Fruit fly (Drosophila melanogaster): ENCODE results near the gene CG10657.

Gene CG10657

DNA sequence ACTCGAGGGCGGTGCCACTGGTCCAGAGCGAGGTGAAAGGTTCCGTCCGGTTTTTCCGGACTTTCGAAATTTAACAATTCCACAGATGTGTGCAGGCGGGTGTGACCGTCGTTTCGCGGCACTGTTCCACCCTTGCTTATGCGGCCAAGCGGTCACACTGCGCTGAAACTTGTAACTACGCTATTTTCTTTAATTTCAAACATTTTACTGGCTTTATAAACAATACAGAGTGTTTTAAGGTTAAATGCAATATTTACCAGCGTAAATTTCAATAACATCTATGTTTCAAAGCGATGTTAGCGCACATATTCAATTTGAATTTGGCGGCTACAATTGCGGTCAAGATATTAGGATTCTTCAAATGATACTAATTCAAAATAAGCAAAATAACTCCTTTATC is 33.0 kb upstream of the CG10657 start, which contains the start of gene nst (continued):
- TF ChIP-seq CHES-1-like (GFP tag; optimal IDR thresholded peaks at IDR 0.05) (peak; percentile 6), Ravus (GFP tag; IDR thresholded peaks at IDR 0.05) (no peak), az2 (GFP tag; optimal IDR thresholded peaks at IDR 0.05) (no peak), twi (tag; optimal IDR thresholded peaks at IDR 0.05) (peak; percentile 51), CG30431 (GFP tag; optimal IDR thresholded peaks at IDR 0.05) (no peak), CG17802 (tag; optimal IDR thresholded peaks at IDR 0.05) (peak; percentile 2), sd (tag; optimal IDR thresholded peaks at IDR 0.05) (no peak), Sox100B (GFP tag; optimal IDR thresholded peaks at IDR 0.05) (no peak), Med (GFP tag) (peak; percentile 88), Dek (tag; optimal IDR thresholded peaks at IDR 0.05) (no peak), HLHmδ (GFP tag; optimal IDR thresholded peaks at IDR 0.05) (no peak), CG3407 (GFP tag; optimal IDR thresholded peaks at IDR 0.05) (no peak), CG1603 (tag; optimal IDR thresholded peaks at IDR 0.05) (peak; percentile 61), Sry-δ (GFP tag; optimal IDR thresholded peaks at IDR 0.05) (no peak), CG17361 (GFP tag; IDR thresholded peaks at IDR 0.05) (0 out of 3 replicates have a peak, but pooled peaks have one; percentile 13), CG14710 (tag; optimal IDR thresholded peaks at IDR 0.05) (peak; percentile 30), bcd (GFP tag; optimal IDR thresholded peaks at IDR 0.05) (no peak), ara (GFP tag; IDR thresholded peaks at IDR 0.05) (no peak), GATAe (GFP tag; conservative IDR thresholded peaks at IDR 0.05) (no peak), cg (GFP tag; optimal IDR thresholded peaks at IDR 0.05) (no peak), sc (optimal IDR thresholded peaks at IDR 0.05) (no peak), sc (GFP tag; optimal IDR thresholded peaks at IDR 0.05) (no peak), CG12299 (tag; optimal IDR thresholded peaks at IDR 0.05) (no peak), CG18599 (GFP tag; optimal IDR thresholded peaks at IDR 0.05) (no peak), amos (GFP tag; IDR thresholded peaks at IDR 0.05; ENCODE audit: partially characterized antibody) (peak; percentile 38; the same call in 1 of the 2 replicates), mld (GFP tag; IDR thresholded peaks at IDR 0.05; ENCODE audit: partially characterized antibody) (0 out of 3 replicates have a peak, but pooled peaks have one; percentile 34), CG2120 (GFP tag; optimal IDR thresholded peaks at IDR 0.05) (no peak), zfh2 (GFP tag; optimal IDR thresholded peaks at IDR 0.05) (no peak), CG4404 (GFP tag; IDR thresholded peaks at IDR 0.05) (no peak), pan (optimal IDR thresholded peaks at IDR 0.05) (no peak), pan (GFP tag; optimal IDR thresholded peaks at IDR 0.05 in 1 of 2, IDR thresholded peaks at IDR 0.05 in 1 of 2) (no peak), caup (GFP tag; optimal IDR thresholded peaks at IDR 0.05; ENCODE audit: severe bottlenecking) (peak; percentile 1), Lim3 (GFP tag; IDR thresholded peaks at IDR 0.05) (no peak), Spps (tag; optimal IDR thresholded peaks at IDR 0.05) (no peak), CG12391 (tag; optimal IDR thresholded peaks at IDR 0.05) (no peak), CG18619 (GFP tag; optimal IDR thresholded peaks at IDR 0.05) (no peak), gfzf (GFP tag; optimal IDR thresholded peaks at IDR 0.05) (peak; percentile 80), ci (GFP tag; IDR thresholded peaks at IDR 0.05) (peak; percentile 16; the same call in 1 of the 3 replicates), CG15514 (GFP tag; optimal IDR thresholded peaks at IDR 0.05) (peak; percentile 69), pb (GFP tag; optimal IDR thresholded peaks at IDR 0.05) (no peak), CG3995 (GFP tag; optimal IDR thresholded peaks at IDR 0.05) (no peak), BEAF-32 (GFP tag; optimal IDR thresholded peaks at IDR 0.05) (peak; percentile 24), NfI (GFP tag; optimal IDR thresholded peaks at IDR 0.05) (no peak), CG16863 (GFP tag; optimal IDR thresholded peaks at IDR 0.05) (no peak), ewg (GFP tag; optimal IDR thresholded peaks at IDR 0.05) (peak; percentile 70), lab (GFP tag; optimal IDR thresholded peaks at IDR 0.05) (no peak), shn (GFP tag; optimal IDR thresholded peaks at IDR 0.05) (no peak), unpg (GFP tag; optimal IDR thresholded peaks at IDR 0.05) (no peak), C15 (GFP tag; IDR thresholded peaks at IDR 0.05) (no peak), Hmr (GFP tag; optimal IDR thresholded peaks at IDR 0.05) (peak; percentile 14)

Data from whole organism, embryonic.